Worm (Caenorhabditis elegans) whole organism, late embryonic: ENCODE measurements around the gene C04G2.5.

Experiments used
- C08G9.2 ChIP-seq: sonication (generic microtip); optimal IDR thresholded peaks from 2 replicates; lab custom pipeline; 2016; ENCODE audit warnings: mild to moderate bottlenecking, missing genetic modification characterization, moderate library complexity, missing compliant biosample characterization
- F13H6.1 ChIP-seq: sonication (generic microtip); optimal IDR thresholded peaks from 2 replicates; lab custom pipeline; 2016; ENCODE audit warnings: missing genetic modification characterization, missing compliant biosample characterization
- lin-11 ChIP-seq: fragments of 200-800 bp; sonication (Bioruptor generic); optimal IDR thresholded peaks from 2 replicates; lab custom pipeline; 2018; ENCODE audit warnings: mild to moderate bottlenecking, missing genetic modification characterization, missing compliant biosample characterization
- pax-1 ChIP-seq: fragments of 150-350 bp; optimal IDR thresholded peaks from 2 replicates; lab custom pipeline; 2014; ENCODE audit warnings: missing biosample characterization, missing genetic modification characterization
- pqm-1 ChIP-seq: sonication (generic microtip); optimal IDR thresholded peaks from 2 replicates; lab custom pipeline; 2016; ENCODE audit warnings: missing genetic modification characterization, missing compliant biosample characterization

ce11 chrIV:10110417-10110816, 15.3 kb upstream of the C04G2.5 start, which contains the start of gene egl-38:
- TF ChIP-seq pax-1 (tag; lab: Kevin White, UChicago) (no peak), C08G9.2 (tag; lab: Kevin White, UChicago) (no peak), F13H6.1 (tag; lab: Kevin White, UChicago) (no peak), pqm-1 (no peak), lin-11 (tag; lab: Kevin White, UChicago) (no peak)
